Fruit fly (Drosophila melanogaster): Measurements from ENCODE around the gene CG9855.

dm6 chr3R:4397403-4398079 lies at the start of gene CG9855:
- no peak for TF ChIP-seq CG8301 (tag; optimal IDR thresholded peaks at IDR 0.05)
- no peak for TF ChIP-seq rn (GFP tag; IDR thresholded peaks at IDR 0.05)
- peak; percentile 5 for TF ChIP-seq CG8159 (tag; optimal IDR thresholded peaks at IDR 0.05)

Measured in whole organism, pupa.